Fruit fly (Drosophila melanogaster) whole organism, adult: ENCODE data around the gene pkm.
A peak's percentile ranks its signal among the peaks of the same experiment; 100 is the strongest.

Experiments
- CG11617 ChIP-seq: fragments of 200-800 bp; sonication (Bioruptor generic); optimal IDR thresholded peaks from 2 replicates; lab custom pipeline; 2017; ENCODE audit warnings: mild to moderate bottlenecking, missing biosample characterization, missing genetic modification reagents, missing genetic modification characterization
- CG12768 ChIP-seq: fragments of 200-800 bp; sonication (Bioruptor generic); optimal IDR thresholded peaks from 2 replicates; lab custom pipeline; 2017; ENCODE audit warnings: missing biosample characterization, missing genetic modification characterization, mild to moderate bottlenecking, moderate library complexity, missing genetic modification reagents
- CG14711 ChIP-seq: fragments of 200-800 bp; sonication (Bioruptor generic); optimal IDR thresholded peaks from 2 replicates; lab custom pipeline; 2018; ENCODE audit warnings: missing biosample characterization, mild to moderate bottlenecking, missing genetic modification characterization, moderate library complexity
- CG1620 ChIP-seq: fragments of 200-800 bp; sonication (Bioruptor generic); optimal IDR thresholded peaks from 2 replicates; lab custom pipeline; 2016; ENCODE audit warnings: missing biosample characterization, missing genetic modification characterization
- CG33017 ChIP-seq: fragments of 200-800 bp; sonication (Bioruptor generic); optimal IDR thresholded peaks from 2 replicates; lab custom pipeline; 2018; ENCODE audit warnings: missing biosample characterization, mild to moderate bottlenecking, missing genetic modification characterization, moderate library complexity
- CG5204 ChIP-seq: fragments of 200-800 bp; sonication (Bioruptor generic); optimal IDR thresholded peaks from 2 replicates; lab custom pipeline; 2016; ENCODE audit warnings: missing biosample characterization, missing genetic modification characterization
- CG7045 ChIP-seq: fragments of 200-800 bp; sonication (Bioruptor generic); optimal IDR thresholded peaks from 2 replicates; lab custom pipeline; 2017; ENCODE audit warnings: missing biosample characterization, mild to moderate bottlenecking, missing genetic modification characterization
- CG7101 ChIP-seq: fragments of 200-800 bp; sonication (Bioruptor generic); optimal IDR thresholded peaks from 2 replicates; lab custom pipeline; 2018; ENCODE audit warnings: missing biosample characterization, mild to moderate bottlenecking, missing genetic modification characterization, moderate library complexity
- Clk ChIP-seq: fragments of 200-800 bp; sonication (Bioruptor generic); optimal IDR thresholded peaks from 2 replicates; lab custom pipeline; 2017; ENCODE audit warnings: missing biosample characterization, missing genetic modification characterization
- Crg-1 ChIP-seq: fragments of 200-800 bp; sonication (Bioruptor generic); optimal IDR thresholded peaks from 2 replicates; lab custom pipeline; 2016; ENCODE audit warnings: missing biosample characterization, missing genetic modification characterization
- Hr96 ChIP-seq: fragments of 200-800 bp; sonication (Bioruptor generic); optimal IDR thresholded peaks from 2 replicates; lab custom pipeline; 2016; ENCODE audit warnings: missing biosample characterization, missing genetic modification characterization
- Mnt ChIP-seq: fragments of 200-800 bp; sonication (Bioruptor generic); optimal IDR thresholded peaks from 2 replicates; lab custom pipeline; 2016; ENCODE audit warnings: missing biosample characterization, mild to moderate bottlenecking, missing genetic modification characterization
- bab1 ChIP-seq: fragments of 200-800 bp; sonication (Bioruptor generic); optimal IDR thresholded peaks from 3 replicates; lab custom pipeline; 2019; ENCODE audit warnings: missing biosample characterization, mild to moderate bottlenecking, missing genetic modification characterization, moderate library complexity
- cic ChIP-seq: fragments of 200-800 bp; sonication (Bioruptor generic); optimal IDR thresholded peaks from 2 replicates; lab custom pipeline; 2017; ENCODE audit warnings: missing biosample characterization, mild to moderate bottlenecking, missing genetic modification characterization, moderate library complexity
- cnc ChIP-seq, 2 experiments: fragments of >200 bp; optimal IDR thresholded peaks; 2 replicates each; lab custom pipeline; 2017
- kay ChIP-seq: fragments of 200-800 bp; sonication (Bioruptor generic); peaks from one replicate; lab custom pipeline; 2016; ENCODE audit warnings: missing biosample characterization, missing genetic modification characterization, borderline replicate concordance
- ovo ChIP-seq: fragments of 200-800 bp; sonication (Bioruptor generic); optimal IDR thresholded peaks from 2 replicates; lab custom pipeline; 2016; ENCODE audit warnings: missing biosample characterization, missing genetic modification characterization
- pad ChIP-seq: fragments of 200-800 bp; sonication (Bioruptor generic); optimal IDR thresholded peaks from 3 replicates; lab custom pipeline; 2017; ENCODE audit warnings: missing biosample characterization, missing genetic modification characterization, mild to moderate bottlenecking, moderate library complexity, missing genetic modification reagents
- tj ChIP-seq: fragments of 200-800 bp; sonication (Bioruptor generic); optimal IDR thresholded peaks from 3 replicates; lab custom pipeline; 2017; ENCODE audit warnings: missing biosample characterization, mild to moderate bottlenecking, missing genetic modification characterization, moderate library complexity
- toe ChIP-seq: fragments of 200-800 bp; sonication (Bioruptor generic); optimal IDR thresholded peaks from 2 replicates; lab custom pipeline; 2016; ENCODE audit warnings: missing biosample characterization, missing genetic modification characterization

Gene pkm

dm6 chrX:11584075-11584474 is at the start of gene pkm:
pkm (minus strand) TSS chrX:11584175.
- TF ChIP-seq cic (no peak), CG1620 (GFP tag; lab: Kevin White, UChicago) (no peak), CG5204 (GFP tag; lab: Kevin White, UChicago) (no peak), CG14711 (tag; lab: Kevin White, UChicago) (no peak), CG12768 (GFP tag; lab: Kevin White, UChicago) (no peak), tj (GFP tag; lab: Kevin White, UChicago) (no peak), Hr96 (GFP tag; lab: Kevin White, UChicago) (no peak), kay (GFP tag; lab: Kevin White, UChicago) (no peak), ovo (GFP tag; lab: Kevin White, UChicago) (no peak)

- TF ChIP-seq CG11617 (GFP tag; lab: Kevin White, UChicago) (no peak), CG14711 (tag; lab: Kevin White, UChicago) (no peak), CG7101 (tag; lab: Kevin White, UChicago) (no peak), cnc (optimal IDR thresholded peaks at IDR 0.05; lab: Kevin White, UChicago) (no peak), Hr96 (GFP tag; lab: Kevin White, UChicago) (no peak), CG5204 (GFP tag; lab: Kevin White, UChicago) (no peak), CG12768 (GFP tag; lab: Kevin White, UChicago) (no peak), toe (GFP tag; lab: Kevin White, UChicago) (no peak), Mnt (GFP tag; lab: Kevin White, UChicago) (no peak), cic (no peak), ovo (GFP tag; lab: Kevin White, UChicago) (no peak), Clk (no peak), kay (GFP tag; lab: Kevin White, UChicago) (no peak), CG7045 (GFP tag; lab: Kevin White, UChicago) (no peak), CG1620 (GFP tag; lab: Kevin White, UChicago) (no peak), bab1 (GFP tag; lab: Kevin White, UChicago) (no peak)
These were observed 47.7 kb upstream of the pkm start for dm6 chrX:11631704-11632103.

- peak; percentile 12 for TF ChIP-seq kay (GFP tag; lab: Kevin White, UChicago)
- TF ChIP-seq CG14711 (tag; lab: Kevin White, UChicago): no peak
- TF ChIP-seq CG33017 (tag; lab: Kevin White, UChicago): no peak
- no peak for TF ChIP-seq Mnt (GFP tag; lab: Kevin White, UChicago)
These were observed 45.1 kb upstream of the pkm start for dm6 chrX:11628986-11629571.

dm6 chrX:11622649-11623425 is 38.9 kb upstream of the pkm start:
- TF ChIP-seq CG1620 (GFP tag; lab: Kevin White, UChicago): peak; percentile 75
- TF ChIP-seq CG11617 (GFP tag; lab: Kevin White, UChicago): peak; percentile 44
- peak; percentile 31 for TF ChIP-seq CG7045 (GFP tag; lab: Kevin White, UChicago)
- TF ChIP-seq Clk: no peak
- peak; percentile 79 for TF ChIP-seq CG7101 (tag; lab: Kevin White, UChicago)
- TF ChIP-seq CG5204 (GFP tag; lab: Kevin White, UChicago): peak; percentile 37
- TF ChIP-seq CG33017 (tag; lab: Kevin White, UChicago): peak; percentile 52
- peak; percentile 78 for TF ChIP-seq pad
- TF ChIP-seq toe (GFP tag; lab: Kevin White, UChicago): no peak
- peak; percentile 94 for TF ChIP-seq bab1 (GFP tag; lab: Kevin White, UChicago)
- no peak for TF ChIP-seq CG12768 (GFP tag; lab: Kevin White, UChicago)
- peak; percentile 67 for TF ChIP-seq Crg-1 (GFP tag; lab: Kevin White, UChicago)
- peak; percentile 50 for TF ChIP-seq Mnt (GFP tag; lab: Kevin White, UChicago)
- TF ChIP-seq CG14711 (tag; lab: Kevin White, UChicago): peak; percentile 87
- no peak for TF ChIP-seq cnc (optimal IDR thresholded peaks at IDR 0.05; lab: Kevin White, UChicago)
- no peak for TF ChIP-seq ovo (GFP tag; lab: Kevin White, UChicago)
- peak; percentile 66 for TF ChIP-seq kay (GFP tag; lab: Kevin White, UChicago)
- TF ChIP-seq cic: no peak
- no peak for TF ChIP-seq Hr96 (GFP tag; lab: Kevin White, UChicago)
- peak; percentile 97 for TF ChIP-seq tj (GFP tag; lab: Kevin White, UChicago)

dm6 chrX:11621866-11622648 is 38.1 kb upstream of the pkm start, which contains the start of gene Ptp10D:
Ptp10D (plus strand) TSS chrX:11622015.
- no peak for TF ChIP-seq Clk
- TF ChIP-seq CG5204 (GFP tag; lab: Kevin White, UChicago): no peak
- TF ChIP-seq CG11617 (GFP tag; lab: Kevin White, UChicago): peak; percentile 10
- TF ChIP-seq toe (GFP tag; lab: Kevin White, UChicago): no peak
- TF ChIP-seq CG7045 (GFP tag; lab: Kevin White, UChicago): no peak
- TF ChIP-seq tj (GFP tag; lab: Kevin White, UChicago): peak; percentile 78
- TF ChIP-seq bab1 (GFP tag; lab: Kevin White, UChicago): peak; percentile 61
- TF ChIP-seq CG1620 (GFP tag; lab: Kevin White, UChicago): no peak
- no peak for TF ChIP-seq kay (GFP tag; lab: Kevin White, UChicago)
- TF ChIP-seq CG12768 (GFP tag; lab: Kevin White, UChicago): peak; percentile 53
- TF ChIP-seq Crg-1 (GFP tag; lab: Kevin White, UChicago): peak; percentile 21
- TF ChIP-seq cnc (optimal IDR thresholded peaks at IDR 0.05; lab: Kevin White, UChicago): no peak
- TF ChIP-seq CG14711 (tag; lab: Kevin White, UChicago): no peak
- no peak for TF ChIP-seq Hr96 (GFP tag; lab: Kevin White, UChicago)
- TF ChIP-seq cic: peak; percentile 29
- peak; percentile 40 for TF ChIP-seq ovo (GFP tag; lab: Kevin White, UChicago)
- no peak for TF ChIP-seq CG33017 (tag; lab: Kevin White, UChicago)
- no peak for TF ChIP-seq pad
- TF ChIP-seq Mnt (GFP tag; lab: Kevin White, UChicago): peak; percentile 71
- TF ChIP-seq CG7101 (tag; lab: Kevin White, UChicago): peak; percentile 41
